Worm (Caenorhabditis elegans) whole organism, L2 larva: ENCODE results near the gene clh-1.

Experiments used
- F13H6.1 ChIP-seq: sonication (generic microtip); optimal IDR thresholded peaks from 2 replicates; lab custom pipeline; 2016; ENCODE audit warnings: missing genetic modification characterization, missing compliant biosample characterization
- R02D3.7 ChIP-seq: fragments of 150-350 bp; optimal IDR thresholded peaks from 2 replicates; lab custom pipeline; 2014; ENCODE audit warnings: missing biosample characterization, missing genetic modification characterization
- Y55F3AM.14 ChIP-seq: fragments of 200-800 bp; sonication (Bioruptor generic); optimal IDR thresholded peaks from 2 replicates; lab custom pipeline; 2018; ENCODE audit warnings: mild to moderate bottlenecking, missing genetic modification characterization, missing compliant biosample characterization
- ZK546.5 ChIP-seq: sonication (generic microtip); optimal IDR thresholded peaks from 2 replicates; lab custom pipeline; 2017; ENCODE audit warnings: missing biosample characterization, missing genetic modification characterization
- alr-1 ChIP-seq: fragments of 150-350 bp; optimal IDR thresholded peaks from 2 replicates; lab custom pipeline; 2014; ENCODE audit warnings: missing biosample characterization, missing genetic modification characterization
- aly-2 ChIP-seq: fragments of 150-350 bp; optimal IDR thresholded peaks from 2 replicates; lab custom pipeline; 2014; ENCODE audit warnings: missing biosample characterization, missing genetic modification characterization
- ama-1 ChIP-seq: fragments of 150-350 bp; optimal IDR thresholded peaks from 2 replicates; lab custom pipeline; 2018; ENCODE audit warnings: inconsistent platforms
- blmp-1 ChIP-seq: sonication (generic microtip); optimal IDR thresholded peaks from 2 replicates; lab custom pipeline; 2017; ENCODE audit warnings: missing genetic modification characterization, mild to moderate bottlenecking, missing compliant biosample characterization, antibody characterized with exemption, moderate library complexity; ENCODE audit not compliant: insufficient read depth
- ceh-16 ChIP-seq: fragments of 150-350 bp; optimal IDR thresholded peaks from 2 replicates; lab custom pipeline; 2014; ENCODE audit warnings: missing biosample characterization, missing genetic modification characterization
- ceh-82 ChIP-seq: fragments of 150-350 bp; optimal IDR thresholded peaks from 2 replicates; lab custom pipeline; 2014; ENCODE audit warnings: missing biosample characterization, missing genetic modification characterization
- crh-2 ChIP-seq: sonication (generic microtip); optimal IDR thresholded peaks from 2 replicates; lab custom pipeline; 2017; ENCODE audit warnings: missing biosample characterization, missing genetic modification characterization
- egl-27 ChIP-seq: sonication (generic microtip); optimal IDR thresholded peaks from 3 replicates; lab custom pipeline; 2017; ENCODE audit warnings: missing biosample characterization, missing genetic modification reagents, missing genetic modification characterization
- elt-3 ChIP-seq: sonication (generic microtip); optimal IDR thresholded peaks from 2 replicates; lab custom pipeline; 2017; ENCODE audit warnings: missing biosample characterization, missing genetic modification characterization
- fos-1 ChIP-seq: fragments of 150-350 bp; optimal IDR thresholded peaks from 2 replicates; lab custom pipeline; 2014; ENCODE audit warnings: missing biosample characterization, missing genetic modification characterization
- gmeb-1 ChIP-seq: fragments of 150-350 bp; optimal IDR thresholded peaks from 2 replicates; lab custom pipeline; 2014; ENCODE audit warnings: missing biosample characterization, missing genetic modification characterization
- lin-11 ChIP-seq: fragments of 150-350 bp; sonication (generic microtip); optimal IDR thresholded peaks from 2 replicates; lab custom pipeline; 2014; ENCODE audit warnings: missing biosample characterization, missing genetic modification characterization, inconsistent platforms, mixed read lengths
- lin-13 ChIP-seq: fragments of 150-350 bp; optimal IDR thresholded peaks from 2 replicates; lab custom pipeline; 2014; ENCODE audit warnings: missing biosample characterization, missing genetic modification reagents, missing genetic modification characterization
- lin-39 ChIP-seq: fragments of 150-350 bp; optimal IDR thresholded peaks from 2 replicates; lab custom pipeline; 2014; ENCODE audit warnings: missing biosample characterization, missing genetic modification reagents, missing genetic modification characterization
- mab-5 ChIP-seq: fragments of 150-350 bp; optimal IDR thresholded peaks from 2 replicates; lab custom pipeline; 2014; ENCODE audit warnings: missing biosample characterization, missing genetic modification characterization
- mbf-1 ChIP-seq: sonication (generic microtip); optimal IDR thresholded peaks from 2 replicates; lab custom pipeline; 2017; ENCODE audit warnings: missing biosample characterization, missing genetic modification characterization
- mdl-1 ChIP-seq, 2 experiments: fragments of 150-350 bp in 1 of 2; sonication (generic microtip) in 1 of 2; optimal IDR thresholded peaks; 2 replicates each; lab custom pipeline; 2017; ENCODE audit warnings: missing biosample characterization in 2 of 2, missing genetic modification characterization in 2 of 2
- nhr-10 ChIP-seq: sonication (generic microtip); optimal IDR thresholded peaks from 2 replicates; lab custom pipeline; 2017; ENCODE audit warnings: missing biosample characterization, missing genetic modification characterization
- nhr-11 ChIP-seq: fragments of 150-350 bp; optimal IDR thresholded peaks from 2 replicates; lab custom pipeline; 2014; ENCODE audit warnings: missing biosample characterization, missing genetic modification characterization
- nhr-12 ChIP-seq: fragments of 150-350 bp; optimal IDR thresholded peaks from 2 replicates; lab custom pipeline; 2014; ENCODE audit warnings: missing biosample characterization, missing genetic modification characterization
- nhr-129 ChIP-seq: fragments of 150-350 bp; optimal IDR thresholded peaks from 2 replicates; lab custom pipeline; 2014; ENCODE audit warnings: missing biosample characterization, missing genetic modification characterization
- nhr-21 ChIP-seq: fragments of 150-350 bp; optimal IDR thresholded peaks from 2 replicates; lab custom pipeline; 2014; ENCODE audit warnings: missing biosample characterization, missing genetic modification characterization
- nhr-23 ChIP-seq: fragments of 150-350 bp; optimal IDR thresholded peaks from 2 replicates; lab custom pipeline; 2014; ENCODE audit warnings: missing biosample characterization, missing genetic modification reagents, missing genetic modification characterization
- nhr-237 ChIP-seq: fragments of 150-350 bp; optimal IDR thresholded peaks from 2 replicates; lab custom pipeline; 2014; ENCODE audit warnings: missing biosample characterization, missing genetic modification characterization
- nhr-25 ChIP-seq: fragments of 150-350 bp; sonication (generic microtip); optimal IDR thresholded peaks from 3 replicates; lab custom pipeline; 2014; ENCODE audit warnings: missing biosample characterization, missing genetic modification characterization
- nhr-77 ChIP-seq: fragments of 150-350 bp; optimal IDR thresholded peaks from 2 replicates; lab custom pipeline; 2014; ENCODE audit warnings: missing biosample characterization, missing genetic modification characterization
- peb-1 ChIP-seq: fragments of 150-350 bp; optimal IDR thresholded peaks from 2 replicates; lab custom pipeline; 2014; ENCODE audit warnings: missing biosample characterization, missing genetic modification characterization
- sem-4 ChIP-seq: fragments of 150-350 bp; optimal IDR thresholded peaks from 2 replicates; lab custom pipeline; 2014; ENCODE audit warnings: missing biosample characterization, missing genetic modification reagents, missing genetic modification characterization
- skn-1 ChIP-seq: sonication (generic microtip); optimal IDR thresholded peaks from 2 replicates; lab custom pipeline; 2017; ENCODE audit warnings: missing biosample characterization, missing genetic modification characterization
- sma-3 ChIP-seq: sonication (generic microtip); optimal IDR thresholded peaks from 2 replicates; lab custom pipeline; 2016; ENCODE audit warnings: missing genetic modification reagents, missing genetic modification characterization, missing compliant biosample characterization
- sma-9 ChIP-seq, 2 experiments: fragments of 150-350 bp in 1 of 2; sonication (generic microtip) in 1 of 2; optimal IDR thresholded peaks; 2 replicates each; lab custom pipeline; 2014 to 2016; ENCODE audit warnings: missing genetic modification characterization in 2 of 2, mild to moderate bottlenecking in 1 of 2, missing biosample characterization in 1 of 2, missing compliant biosample characterization in 1 of 2, missing genetic modification reagents in 1 of 2, moderate library complexity in 1 of 2
- snpc-4 ChIP-seq: fragments of 150-350 bp; optimal IDR thresholded peaks from 2 replicates; lab custom pipeline; 2014; ENCODE audit warnings: missing biosample characterization, missing genetic modification characterization
- unc-39 ChIP-seq: fragments of 150-350 bp; optimal IDR thresholded peaks from 2 replicates; lab custom pipeline; 2014; ENCODE audit warnings: missing biosample characterization, missing genetic modification characterization
- unc-55 ChIP-seq: fragments of 150-350 bp; sonication (generic microtip); optimal IDR thresholded peaks from 3 replicates; lab custom pipeline; 2014; ENCODE audit warnings: missing biosample characterization, missing genetic modification reagents, missing genetic modification characterization
- unc-62 ChIP-seq: fragments of 150-350 bp; optimal IDR thresholded peaks from 2 replicates; lab custom pipeline; 2014; ENCODE audit warnings: missing biosample characterization, missing genetic modification reagents, missing genetic modification characterization
- zag-1 ChIP-seq: fragments of 150-350 bp; optimal IDR thresholded peaks from 2 replicates; lab custom pipeline; 2014; ENCODE audit warnings: missing biosample characterization, missing genetic modification characterization
- ztf-1 ChIP-seq: fragments of 200-800 bp; sonication (Bioruptor generic); conservative IDR thresholded peaks from 2 replicates; pipeline ENCODE4 v1.3.6; 2022; ENCODE audit warnings: missing genetic modification characterization, missing compliant biosample characterization
- ztf-11 ChIP-seq: sonication (generic microtip); optimal IDR thresholded peaks from 2 replicates; lab custom pipeline; 2017; ENCODE audit warnings: missing biosample characterization, missing genetic modification characterization
- ztf-4 ChIP-seq: fragments of 150-350 bp; optimal IDR thresholded peaks from 2 replicates; lab custom pipeline; 2014; ENCODE audit warnings: missing biosample characterization, missing genetic modification characterization

Gene clh-1

ce11 chrII:11841653-11842052 lies 14.6 kb downstream of the clh-1 start:
- TF ChIP-seq nhr-12 (tag; lab: Kevin White, UChicago), result no peak
- peak; percentile 28 for TF ChIP-seq nhr-21 (tag; lab: Kevin White, UChicago)
- no peak for TF ChIP-seq ama-1 (lab: Kevin White, UChicago)
- TF ChIP-seq lin-39 (tag; lab: Kevin White, UChicago), result no peak
- TF ChIP-seq nhr-129 (tag; lab: Kevin White, UChicago), result no peak
- TF ChIP-seq snpc-4 (tag; lab: Kevin White, UChicago), result peak; percentile 57
- TF ChIP-seq sma-3, result peak; percentile 55
- TF ChIP-seq, all 48 proteins: peak for 3

ce11 chrII:11839116-11839515 lies 17.1 kb downstream of the clh-1 start:
- TF ChIP-seq sma-9 (GFP tag; optimal IDR thresholded peaks at IDR 0.05; lab: Kevin White, UChicago) (peak; percentile 46), sma-9 (tag; optimal IDR thresholded peaks at IDR 0.05; lab: Kevin White, UChicago) (no peak), sem-4 (tag; lab: Kevin White, UChicago) (no peak), nhr-25 (peak; percentile 53)

- TF ChIP-seq mdl-1 (tag; optimal IDR thresholded peaks at IDR 0.05; lab: Kevin White, UChicago) (peak in 1 of 2 experiments; percentile 16), unc-62 (no peak), ztf-11 (no peak), lin-11 (no peak), sma-9 (GFP tag; optimal IDR thresholded peaks at IDR 0.05; lab: Kevin White, UChicago) (peak; percentile 95), sma-9 (tag; optimal IDR thresholded peaks at IDR 0.05; lab: Kevin White, UChicago) (no peak), blmp-1 (tag; lab: Kevin White, UChicago) (peak; percentile 5), nhr-21 (tag; lab: Kevin White, UChicago) (peak; percentile 79), nhr-12 (tag; lab: Kevin White, UChicago) (no peak), ceh-16 (tag; lab: Kevin White, UChicago) (no peak), sma-3 (peak; percentile 66), lin-39 (tag; lab: Kevin White, UChicago) (no peak), nhr-25 (peak; percentile 77), egl-27 (tag; lab: Kevin White, UChicago) (peak; percentile 24), crh-2 (tag; lab: Kevin White, UChicago) (no peak), nhr-129 (tag; lab: Kevin White, UChicago) (no peak), fos-1 (tag; lab: Kevin White, UChicago) (no peak)
Observed at ce11 chrII:11838353-11838752, 17.9 kb downstream of the clh-1 start.

ce11 chrII:11836554-11837218 lies 19.6 kb downstream of the clh-1 start:
- TF ChIP-seq elt-3 (tag; lab: Kevin White, UChicago) (no peak), nhr-77 (tag; lab: Kevin White, UChicago) (no peak), lin-39 (tag; lab: Kevin White, UChicago) (no peak), R02D3.7 (no peak), egl-27 (tag; lab: Kevin White, UChicago) (peak; percentile 46), sma-9 (GFP tag; optimal IDR thresholded peaks at IDR 0.05; lab: Kevin White, UChicago) (peak; percentile 94), sma-9 (tag; optimal IDR thresholded peaks at IDR 0.05; lab: Kevin White, UChicago) (peak; percentile 35), nhr-23 (no peak), nhr-129 (tag; lab: Kevin White, UChicago) (peak; percentile 14), nhr-11 (tag; lab: Kevin White, UChicago) (no peak), blmp-1 (tag; lab: Kevin White, UChicago) (no peak), aly-2 (tag; lab: Kevin White, UChicago) (no peak), lin-13 (GFP tag; lab: Kevin White, UChicago) (no peak), unc-39 (no peak), ceh-16 (tag; lab: Kevin White, UChicago) (no peak), gmeb-1 (tag; lab: Kevin White, UChicago) (no peak), ztf-1 (GFP tag; lab: Robert Waterston, UW) (no peak), nhr-10 (tag; lab: Kevin White, UChicago) (no peak), Y55F3AM.14 (GFP tag; lab: Kevin White, UChicago) (no peak), peb-1 (tag; lab: Kevin White, UChicago) (no peak), unc-55 (no peak), nhr-21 (tag; lab: Kevin White, UChicago) (peak; percentile 78), lin-11 (no peak), ZK546.5 (no peak), snpc-4 (tag; lab: Kevin White, UChicago) (no peak), mbf-1 (tag; lab: Kevin White, UChicago) (no peak), skn-1 (tag; lab: Kevin White, UChicago) (no peak), mdl-1 (tag; optimal IDR thresholded peaks at IDR 0.05; lab: Kevin White, UChicago) (peak; percentile 63 to 80), F13H6.1 (peak; percentile 18), mab-5 (tag; lab: Kevin White, UChicago) (no peak), crh-2 (tag; lab: Kevin White, UChicago) (peak; percentile 14), nhr-237 (tag; lab: Kevin White, UChicago) (no peak), ceh-82 (tag; lab: Kevin White, UChicago) (no peak), ztf-4 (no peak), zag-1 (no peak), alr-1 (tag; lab: Kevin White, UChicago) (no peak), fos-1 (tag; lab: Kevin White, UChicago) (peak; percentile 15), sma-3 (peak; percentile 46), nhr-25 (peak; percentile 20), nhr-12 (tag; lab: Kevin White, UChicago) (no peak)
